Worm (Caenorhabditis elegans) whole organism, L1 larva: ENCODE data around the gene F40G9.12.

ENCODE experiments used
- elt-2 ChIP-seq: sonication (generic microtip); optimal IDR thresholded peaks from 2 replicates; lab custom pipeline; 2016; ENCODE audit warnings: missing genetic modification characterization, mild to moderate bottlenecking, inconsistent platforms, missing compliant biosample characterization, missing genetic modification reagents
- elt-3 ChIP-seq, 6 experiments: fragments of 150-350 bp in 1 of 6; sonication (generic microtip); optimal IDR thresholded peaks; 2 replicates each; lab custom pipeline; 2017 to 2018; ENCODE audit warnings: missing biosample characterization in 6 of 6, missing genetic modification characterization in 6 of 6, inconsistent platforms in 1 of 6
- grh-1 ChIP-seq: fragments of 200-800 bp; sonication (Bioruptor generic); IDR thresholded peaks from 2 replicates; pipeline ENCODE4 v1.3.6; 2022; ENCODE audit warnings: missing genetic modification reagents, missing genetic modification characterization, missing compliant biosample characterization
- nhr-237 ChIP-seq: fragments of 150-350 bp; optimal IDR thresholded peaks from 2 replicates; lab custom pipeline; 2014; ENCODE audit warnings: missing biosample characterization, missing genetic modification characterization
- nhr-77 ChIP-seq: fragments of 150-350 bp; optimal IDR thresholded peaks from 2 replicates; lab custom pipeline; 2014; ENCODE audit warnings: missing biosample characterization, missing genetic modification characterization
- pqm-1 ChIP-seq: sonication (generic microtip); optimal IDR thresholded peaks from 3 replicates; lab custom pipeline; 2017; ENCODE audit warnings: missing biosample characterization, missing genetic modification characterization
- tlp-1 ChIP-seq: fragments of 150-350 bp; optimal IDR thresholded peaks from 2 replicates; lab custom pipeline; 2014; ENCODE audit warnings: missing biosample characterization, missing genetic modification characterization
- unc-62 ChIP-seq: fragments of 150-350 bp; optimal IDR thresholded peaks from 2 replicates; lab custom pipeline; 2014; ENCODE audit warnings: missing biosample characterization, missing genetic modification reagents, missing genetic modification characterization

DNA sequence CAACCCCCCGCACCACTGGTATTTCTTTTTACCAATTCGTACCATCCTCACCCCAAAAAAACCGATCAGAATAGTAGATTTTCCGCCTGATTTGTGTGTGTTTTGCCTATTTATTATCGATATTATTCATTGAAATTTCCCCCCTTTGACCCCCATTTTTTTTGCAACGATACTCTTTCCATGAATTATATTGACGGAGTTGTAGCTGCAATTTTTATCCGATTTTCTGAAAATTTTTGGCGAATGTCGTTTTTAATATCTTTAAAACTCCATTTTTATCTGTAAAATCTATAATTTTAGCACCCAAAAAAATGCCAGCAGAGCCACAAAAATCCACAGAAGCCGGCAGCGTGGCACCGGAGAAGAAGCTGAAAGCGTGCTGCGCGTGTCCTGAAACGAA, 19.0 kb downstream of the F40G9.12 start, which contains the start of gene cox-17:
- TF ChIP-seq elt-2 (tag; lab: Kevin White, UChicago) (no peak), pqm-1 (no peak), unc-62 (GFP tag; lab: Kevin White, UChicago) (no peak), nhr-77 (tag; lab: Kevin White, UChicago) (no peak), grh-1 (GFP tag; lab: Robert Waterston, UW) (no peak), elt-3 (tag; optimal IDR thresholded peaks at IDR 0.05; lab: Kevin White, UChicago) (no peak), nhr-237 (tag; lab: Kevin White, UChicago) (no peak), tlp-1 (tag; lab: Kevin White, UChicago) (no peak)
